Fruit fly (Drosophila melanogaster) whole organism: ENCODE data around the gene CG15643.

ENCODE experiments used
- CG8478 ChIP-seq: fragments of >200 bp; optimal IDR thresholded peaks from 2 replicates; lab custom pipeline; 2018; ENCODE audit warnings: inconsistent platforms
- Dll ChIP-seq: fragments of >200 bp; optimal IDR thresholded peaks from 2 replicates; lab custom pipeline; 2017
- psq ChIP-seq: fragments of >200 bp; optimal IDR thresholded peaks from 2 replicates; lab custom pipeline; 2017
- usp ChIP-seq: fragments of >200 bp; optimal IDR thresholded peaks from 2 replicates; lab custom pipeline; 2017; ENCODE audit warnings: missing biosample characterization, missing genetic modification characterization, mixed read lengths

dm6 chrX:15568353-15568982, 3.5 kb downstream of the CG15643 start:
- TF ChIP-seq Dll (no peak), CG8478 (lab: Kevin White, UChicago) (no peak), psq (lab: Kevin White, UChicago) (no peak), usp (GFP tag; lab: Kevin White, UChicago) (no peak)
